Worm (Caenorhabditis elegans): ENCODE data around the gene cpg-7.

Gene cpg-7

ce11 chrII:14089796-14090372 is 19.1 kb downstream of the cpg-7 start:
- no peak for TF ChIP-seq nhr-25 (tag; optimal IDR thresholded peaks at IDR 0.05)
- no peak for TF ChIP-seq lin-11 (tag; optimal IDR thresholded peaks at IDR 0.05)
- TF ChIP-seq C34F6.9 (tag; optimal IDR thresholded peaks at IDR 0.05), result no peak
- no peak for TF ChIP-seq R02D3.7 (tag; optimal IDR thresholded peaks at IDR 0.05)
- TF ChIP-seq nhr-10 (tag; optimal IDR thresholded peaks at IDR 0.05), result no peak
- TF ChIP-seq nhr-6 (tag; optimal IDR thresholded peaks at IDR 0.05), result no peak
- no peak for TF ChIP-seq nhr-237 (tag; optimal IDR thresholded peaks at IDR 0.05)
- TF ChIP-seq unc-62 (GFP tag; optimal IDR thresholded peaks at IDR 0.05), result no peak
- TF ChIP-seq alr-1 (tag; optimal IDR thresholded peaks at IDR 0.05), result no peak
- no peak for TF ChIP-seq nhr-129 (tag; optimal IDR thresholded peaks at IDR 0.05)
- TF ChIP-seq aly-2 (tag; optimal IDR thresholded peaks at IDR 0.05), result no peak
- TF ChIP-seq zag-1 (tag; optimal IDR thresholded peaks at IDR 0.05), result no peak
- no peak for TF ChIP-seq peb-1 (tag; optimal IDR thresholded peaks at IDR 0.05)

- TF ChIP-seq mdl-1 (tag; optimal IDR thresholded peaks at IDR 0.05), result no peak
- no peak for TF ChIP-seq dmd-4 (tag; optimal IDR thresholded peaks at IDR 0.05)
- no peak for TF ChIP-seq ama-1 (optimal IDR thresholded peaks at IDR 0.05)
- no peak for TF ChIP-seq crh-2 (tag; optimal IDR thresholded peaks at IDR 0.05)
- no peak for TF ChIP-seq alr-1 (tag; optimal IDR thresholded peaks at IDR 0.05)
- TF ChIP-seq F13H6.1 (tag; optimal IDR thresholded peaks at IDR 0.05), result no peak
- TF ChIP-seq sem-4 (tag; optimal IDR thresholded peaks at IDR 0.05), result no peak
- TF ChIP-seq peb-1 (tag; optimal IDR thresholded peaks at IDR 0.05), result no peak
- no peak for TF ChIP-seq ztf-11 (tag; optimal IDR thresholded peaks at IDR 0.05)
- TF ChIP-seq unc-62 (GFP tag; optimal IDR thresholded peaks at IDR 0.05), result no peak
- TF ChIP-seq gmeb-1 (tag; optimal IDR thresholded peaks at IDR 0.05), result no peak
- TF ChIP-seq unc-55 (GFP tag; optimal IDR thresholded peaks at IDR 0.05), result no peak
- no peak for TF ChIP-seq ztf-4 (tag; optimal IDR thresholded peaks at IDR 0.05)
- no peak for TF ChIP-seq nhr-25 (tag; optimal IDR thresholded peaks at IDR 0.05)
- TF ChIP-seq nhr-12 (tag; optimal IDR thresholded peaks at IDR 0.05), result no peak
Observed at ce11 chrII:14086931-14087330, 22.1 kb downstream of the cpg-7 start.

- TF ChIP-seq F13H6.1 (tag; optimal IDR thresholded peaks at IDR 0.05) (no peak), nhr-23 (tag; optimal IDR thresholded peaks at IDR 0.05) (no peak), aly-2 (tag; optimal IDR thresholded peaks at IDR 0.05) (no peak), mdl-1 (tag; optimal IDR thresholded peaks at IDR 0.05) (no peak), nhr-237 (tag; optimal IDR thresholded peaks at IDR 0.05) (no peak), unc-39 (tag; optimal IDR thresholded peaks at IDR 0.05) (no peak), snpc-4 (tag; optimal IDR thresholded peaks at IDR 0.05) (no peak), Y55F3AM.14 (GFP tag; optimal IDR thresholded peaks at IDR 0.05) (no peak), R02D3.7 (tag; optimal IDR thresholded peaks at IDR 0.05) (no peak), peb-1 (tag; optimal IDR thresholded peaks at IDR 0.05) (no peak), ztf-4 (tag; optimal IDR thresholded peaks at IDR 0.05) (no peak), lin-13 (GFP tag; optimal IDR thresholded peaks at IDR 0.05) (no peak), ztf-11 (tag; optimal IDR thresholded peaks at IDR 0.05) (no peak), ama-1 (optimal IDR thresholded peaks at IDR 0.05) (no peak), lin-11 (tag; optimal IDR thresholded peaks at IDR 0.05) (no peak), mab-5 (tag; optimal IDR thresholded peaks at IDR 0.05) (no peak), mbf-1 (tag; optimal IDR thresholded peaks at IDR 0.05) (no peak)
Observed at ce11 chrII:14077823-14078222, 31.2 kb downstream of the cpg-7 start.

- TF ChIP-seq ceh-16 (tag; optimal IDR thresholded peaks at IDR 0.05) (no peak), elt-1 (tag; optimal IDR thresholded peaks at IDR 0.05) (no peak), sma-9 (GFP tag; optimal IDR thresholded peaks at IDR 0.05) (no peak), sma-9 (tag; optimal IDR thresholded peaks at IDR 0.05) (no peak), unc-39 (tag; optimal IDR thresholded peaks at IDR 0.05) (no peak), aly-2 (tag; optimal IDR thresholded peaks at IDR 0.05) (no peak), zag-1 (tag; optimal IDR thresholded peaks at IDR 0.05) (no peak)
Observed at ce11 chrII:14074825-14075224, 34.2 kb downstream of the cpg-7 start.

ce11 chrII:14068607-14069006 is 40.4 kb downstream of the cpg-7 start, which contains the start of gene xrn-1:
Gene xrn-1, plus strand, starts transcription at chrII:14068907.
- TF ChIP-seq nhr-77 (tag; optimal IDR thresholded peaks at IDR 0.05) (no peak), elt-3 (tag; optimal IDR thresholded peaks at IDR 0.05) (no peak), skn-1 (tag; optimal IDR thresholded peaks at IDR 0.05) (no peak), dmd-4 (tag; optimal IDR thresholded peaks at IDR 0.05) (no peak), alr-1 (tag; optimal IDR thresholded peaks at IDR 0.05) (no peak), sma-9 (GFP tag; optimal IDR thresholded peaks at IDR 0.05) (no peak), sma-9 (tag; optimal IDR thresholded peaks at IDR 0.05) (no peak), unc-55 (GFP tag; optimal IDR thresholded peaks at IDR 0.05) (no peak), blmp-1 (tag; optimal IDR thresholded peaks at IDR 0.05; ENCODE audit: insufficient read depth) (no peak), snpc-4 (tag; optimal IDR thresholded peaks at IDR 0.05) (no peak), ztf-11 (tag; optimal IDR thresholded peaks at IDR 0.05) (no peak), nhr-129 (tag; optimal IDR thresholded peaks at IDR 0.05) (no peak), crh-2 (tag; optimal IDR thresholded peaks at IDR 0.05) (no peak), aly-2 (tag; optimal IDR thresholded peaks at IDR 0.05) (no peak), lin-39 (tag; optimal IDR thresholded peaks at IDR 0.05) (no peak), F13H6.1 (tag; optimal IDR thresholded peaks at IDR 0.05) (no peak), sma-3 (GFP tag; optimal IDR thresholded peaks at IDR 0.05) (no peak), unc-62 (GFP tag; optimal IDR thresholded peaks at IDR 0.05) (no peak), ceh-16 (tag; optimal IDR thresholded peaks at IDR 0.05) (no peak), nhr-11 (tag; optimal IDR thresholded peaks at IDR 0.05) (no peak), lin-11 (tag; optimal IDR thresholded peaks at IDR 0.05) (no peak)
